Worm (Caenorhabditis elegans) whole organism, L4 larva: ENCODE results near the gene inpp-4B.
"Not testable (repeated sequence)": the region's sequence is repeated elsewhere in the genome, so short reads cannot be mapped to it uniquely, and the experiment has no call there.

Experiments used
- aly-2 ChIP-seq: sonication (generic microtip); optimal IDR thresholded peaks from 2 replicates; lab custom pipeline; 2018; ENCODE audit warnings: missing biosample characterization, missing genetic modification characterization
- ceh-32 ChIP-seq: sonication (generic microtip); optimal IDR thresholded peaks from 2 replicates; lab custom pipeline; 2016; ENCODE audit warnings: mild to moderate bottlenecking, missing genetic modification characterization, missing compliant biosample characterization; ENCODE audit not compliant: poor library complexity
- egl-27 ChIP-seq: sonication (generic microtip); optimal IDR thresholded peaks from 3 replicates; lab custom pipeline; 2017; ENCODE audit warnings: missing biosample characterization, missing genetic modification reagents, missing genetic modification characterization
- nhr-6 ChIP-seq: fragments of 150-350 bp; optimal IDR thresholded peaks from 2 replicates; lab custom pipeline; 2014; ENCODE audit warnings: missing biosample characterization, missing genetic modification characterization
- nhr-77 ChIP-seq: fragments of 150-350 bp; optimal IDR thresholded peaks from 2 replicates; lab custom pipeline; 2014; ENCODE audit warnings: missing biosample characterization, missing genetic modification characterization
- pqm-1 ChIP-seq: sonication (generic microtip); optimal IDR thresholded peaks from 2 replicates; lab custom pipeline; 2017; ENCODE audit warnings: missing biosample characterization, missing genetic modification characterization
- unc-39 ChIP-seq: sonication (generic microtip); optimal IDR thresholded peaks from 2 replicates; lab custom pipeline; 2017; ENCODE audit warnings: missing biosample characterization, missing genetic modification characterization

DNA sequence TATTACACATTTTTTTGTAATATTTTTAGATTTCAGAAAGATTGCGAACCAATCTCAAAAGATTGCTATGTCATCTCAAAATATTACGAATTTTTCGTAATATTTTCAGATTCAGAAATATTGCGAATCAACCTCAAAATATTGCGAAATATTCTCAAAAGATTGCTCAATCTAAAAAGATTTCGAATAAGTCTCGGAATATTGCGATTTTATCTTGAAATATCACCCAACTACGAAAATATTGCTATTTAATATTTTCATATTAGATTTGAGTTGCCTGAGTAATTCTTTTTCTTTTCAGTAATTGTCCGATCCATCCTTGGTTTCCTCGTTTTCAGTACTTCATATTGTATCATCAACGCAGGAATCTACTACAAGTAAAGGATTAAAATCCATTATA is 44.8 kb downstream of the inpp-4B start, which contains the start of gene Y70G10A.4:
- not testable (repeated sequence) for TF ChIP-seq nhr-77 (tag; lab: Kevin White, UChicago); unc-39; egl-27 (tag; lab: Kevin White, UChicago); ceh-32; nhr-6 (tag; lab: Kevin White, UChicago); pqm-1 (tag; lab: Kevin White, UChicago); aly-2 (tag; lab: Kevin White, UChicago)
